Worm (Caenorhabditis elegans): ENCODE results near the gene mtcu-2.

- TF ChIP-seq nhr-237 (tag; optimal IDR thresholded peaks at IDR 0.05) (no peak), unc-39 (tag; optimal IDR thresholded peaks at IDR 0.05) (no peak), egl-27 (tag; optimal IDR thresholded peaks at IDR 0.05) (no peak), ztf-4 (tag; optimal IDR thresholded peaks at IDR 0.05) (no peak), ceh-16 (tag; optimal IDR thresholded peaks at IDR 0.05) (no peak), tbx-2 (tag; optimal IDR thresholded peaks at IDR 0.05) (no peak)
Observed at ce11 chrII:10035425-10035824, 2.4 kb upstream of the mtcu-2 start.
